Worm (Caenorhabditis elegans) whole organism, L2 larva: ENCODE results near the gene srt-28.

Source experiments
- R02D3.7 ChIP-seq: fragments of 150-350 bp; optimal IDR thresholded peaks from 2 replicates; lab custom pipeline; 2014; ENCODE audit warnings: missing biosample characterization, missing genetic modification characterization
- Y55F3AM.14 ChIP-seq: fragments of 200-800 bp; sonication (Bioruptor generic); optimal IDR thresholded peaks from 2 replicates; lab custom pipeline; 2018; ENCODE audit warnings: mild to moderate bottlenecking, missing genetic modification characterization, missing compliant biosample characterization
- ZK546.5 ChIP-seq: sonication (generic microtip); optimal IDR thresholded peaks from 2 replicates; lab custom pipeline; 2017; ENCODE audit warnings: missing biosample characterization, missing genetic modification characterization
- aly-2 ChIP-seq: fragments of 150-350 bp; optimal IDR thresholded peaks from 2 replicates; lab custom pipeline; 2014; ENCODE audit warnings: missing biosample characterization, missing genetic modification characterization
- ama-1 ChIP-seq: fragments of 150-350 bp; optimal IDR thresholded peaks from 2 replicates; lab custom pipeline; 2018; ENCODE audit warnings: inconsistent platforms
- blmp-1 ChIP-seq: sonication (generic microtip); optimal IDR thresholded peaks from 2 replicates; lab custom pipeline; 2017; ENCODE audit warnings: missing genetic modification characterization, mild to moderate bottlenecking, missing compliant biosample characterization, antibody characterized with exemption, moderate library complexity; ENCODE audit not compliant: insufficient read depth
- ceh-16 ChIP-seq: fragments of 150-350 bp; optimal IDR thresholded peaks from 2 replicates; lab custom pipeline; 2014; ENCODE audit warnings: missing biosample characterization, missing genetic modification characterization
- ceh-82 ChIP-seq: fragments of 150-350 bp; optimal IDR thresholded peaks from 2 replicates; lab custom pipeline; 2014; ENCODE audit warnings: missing biosample characterization, missing genetic modification characterization
- crh-2 ChIP-seq: sonication (generic microtip); optimal IDR thresholded peaks from 2 replicates; lab custom pipeline; 2017; ENCODE audit warnings: missing biosample characterization, missing genetic modification characterization
- dmd-4 ChIP-seq: sonication (generic microtip); optimal IDR thresholded peaks from 2 replicates; lab custom pipeline; 2017; ENCODE audit warnings: missing biosample characterization, missing genetic modification characterization
- egl-27 ChIP-seq: sonication (generic microtip); optimal IDR thresholded peaks from 3 replicates; lab custom pipeline; 2017; ENCODE audit warnings: missing biosample characterization, missing genetic modification reagents, missing genetic modification characterization
- elt-1 ChIP-seq: fragments of 150-350 bp; optimal IDR thresholded peaks from 2 replicates; lab custom pipeline; 2014; ENCODE audit warnings: missing biosample characterization, missing genetic modification characterization
- elt-3 ChIP-seq: sonication (generic microtip); optimal IDR thresholded peaks from 2 replicates; lab custom pipeline; 2017; ENCODE audit warnings: missing biosample characterization, missing genetic modification characterization
- fos-1 ChIP-seq: fragments of 150-350 bp; optimal IDR thresholded peaks from 2 replicates; lab custom pipeline; 2014; ENCODE audit warnings: missing biosample characterization, missing genetic modification characterization
- gmeb-1 ChIP-seq: fragments of 150-350 bp; optimal IDR thresholded peaks from 2 replicates; lab custom pipeline; 2014; ENCODE audit warnings: missing biosample characterization, missing genetic modification characterization
- lin-11 ChIP-seq: fragments of 150-350 bp; sonication (generic microtip); optimal IDR thresholded peaks from 2 replicates; lab custom pipeline; 2014; ENCODE audit warnings: missing biosample characterization, missing genetic modification characterization, inconsistent platforms, mixed read lengths
- lin-13 ChIP-seq: fragments of 150-350 bp; optimal IDR thresholded peaks from 2 replicates; lab custom pipeline; 2014; ENCODE audit warnings: missing biosample characterization, missing genetic modification reagents, missing genetic modification characterization
- lin-39 ChIP-seq: fragments of 150-350 bp; optimal IDR thresholded peaks from 2 replicates; lab custom pipeline; 2014; ENCODE audit warnings: missing biosample characterization, missing genetic modification reagents, missing genetic modification characterization
- lsy-2 ChIP-seq, 2 experiments: fragments of 150-350 bp in 1 of 2; sonication (generic microtip) in 1 of 2; optimal IDR thresholded peaks; 2 replicates each; lab custom pipeline; 2014 to 2017; ENCODE audit warnings: missing biosample characterization in 2 of 2, missing genetic modification characterization in 2 of 2
- mbf-1 ChIP-seq: sonication (generic microtip); optimal IDR thresholded peaks from 2 replicates; lab custom pipeline; 2017; ENCODE audit warnings: missing biosample characterization, missing genetic modification characterization
- mdl-1 ChIP-seq, 2 experiments: fragments of 150-350 bp in 1 of 2; sonication (generic microtip) in 1 of 2; optimal IDR thresholded peaks; 2 replicates each; lab custom pipeline; 2017; ENCODE audit warnings: missing biosample characterization in 2 of 2, missing genetic modification characterization in 2 of 2
- nhr-10 ChIP-seq: sonication (generic microtip); optimal IDR thresholded peaks from 2 replicates; lab custom pipeline; 2017; ENCODE audit warnings: missing biosample characterization, missing genetic modification characterization
- nhr-11 ChIP-seq: fragments of 150-350 bp; optimal IDR thresholded peaks from 2 replicates; lab custom pipeline; 2014; ENCODE audit warnings: missing biosample characterization, missing genetic modification characterization
- nhr-12 ChIP-seq: fragments of 150-350 bp; optimal IDR thresholded peaks from 2 replicates; lab custom pipeline; 2014; ENCODE audit warnings: missing biosample characterization, missing genetic modification characterization
- nhr-21 ChIP-seq: fragments of 150-350 bp; optimal IDR thresholded peaks from 2 replicates; lab custom pipeline; 2014; ENCODE audit warnings: missing biosample characterization, missing genetic modification characterization
- nhr-23 ChIP-seq: fragments of 150-350 bp; optimal IDR thresholded peaks from 2 replicates; lab custom pipeline; 2014; ENCODE audit warnings: missing biosample characterization, missing genetic modification reagents, missing genetic modification characterization
- nhr-77 ChIP-seq: fragments of 150-350 bp; optimal IDR thresholded peaks from 2 replicates; lab custom pipeline; 2014; ENCODE audit warnings: missing biosample characterization, missing genetic modification characterization
- sem-4 ChIP-seq: fragments of 150-350 bp; optimal IDR thresholded peaks from 2 replicates; lab custom pipeline; 2014; ENCODE audit warnings: missing biosample characterization, missing genetic modification reagents, missing genetic modification characterization
- sma-3 ChIP-seq: sonication (generic microtip); optimal IDR thresholded peaks from 2 replicates; lab custom pipeline; 2016; ENCODE audit warnings: missing genetic modification reagents, missing genetic modification characterization, missing compliant biosample characterization
- sma-9 ChIP-seq, 2 experiments: fragments of 150-350 bp in 1 of 2; sonication (generic microtip) in 1 of 2; optimal IDR thresholded peaks; 2 replicates each; lab custom pipeline; 2014 to 2016; ENCODE audit warnings: missing genetic modification characterization in 2 of 2, mild to moderate bottlenecking in 1 of 2, missing biosample characterization in 1 of 2, missing compliant biosample characterization in 1 of 2, missing genetic modification reagents in 1 of 2, moderate library complexity in 1 of 2
- unc-39 ChIP-seq: fragments of 150-350 bp; optimal IDR thresholded peaks from 2 replicates; lab custom pipeline; 2014; ENCODE audit warnings: missing biosample characterization, missing genetic modification characterization
- unc-55 ChIP-seq: fragments of 150-350 bp; sonication (generic microtip); optimal IDR thresholded peaks from 3 replicates; lab custom pipeline; 2014; ENCODE audit warnings: missing biosample characterization, missing genetic modification reagents, missing genetic modification characterization
- zag-1 ChIP-seq: fragments of 150-350 bp; optimal IDR thresholded peaks from 2 replicates; lab custom pipeline; 2014; ENCODE audit warnings: missing biosample characterization, missing genetic modification characterization
- ztf-4 ChIP-seq: fragments of 150-350 bp; optimal IDR thresholded peaks from 2 replicates; lab custom pipeline; 2014; ENCODE audit warnings: missing biosample characterization, missing genetic modification characterization

Gene srt-28

DNA sequence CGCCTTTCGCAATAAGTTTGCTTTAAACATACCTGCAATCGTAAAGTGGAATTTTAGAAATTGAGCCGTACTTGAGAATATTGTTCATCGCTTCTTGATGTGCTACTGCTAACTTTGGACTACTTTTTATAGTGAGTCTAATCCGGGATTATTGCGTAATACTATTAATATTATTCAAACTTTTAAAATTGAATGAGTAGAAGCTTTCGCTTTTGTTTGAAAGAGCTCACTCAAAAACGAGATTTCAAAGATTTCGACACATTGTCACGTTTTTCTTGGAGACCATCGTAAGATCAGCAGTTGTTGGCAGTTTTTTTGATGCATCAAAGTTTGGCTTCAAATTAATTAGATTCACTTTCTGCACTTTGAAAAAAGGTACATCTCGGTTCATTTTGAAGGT, at the start of gene srt-28:
TSS of gene srt-28 (minus strand) at position 101 of the 400 bp plus-strand sequence.
- TF ChIP-seq lsy-2 (tag; optimal IDR thresholded peaks at IDR 0.05; lab: Kevin White, UChicago) (no peak), lin-13 (GFP tag; lab: Kevin White, UChicago) (no peak), ceh-82 (tag; lab: Kevin White, UChicago) (no peak), crh-2 (tag; lab: Kevin White, UChicago) (no peak), zag-1 (no peak), nhr-77 (no peak), mdl-1 (tag; optimal IDR thresholded peaks at IDR 0.05; lab: Kevin White, UChicago) (no peak), nhr-21 (tag; lab: Kevin White, UChicago) (no peak), unc-39 (tag; lab: Kevin White, UChicago) (no peak), nhr-23 (tag; lab: Kevin White, UChicago) (no peak), dmd-4 (tag; lab: Kevin White, UChicago) (no peak), nhr-12 (tag; lab: Kevin White, UChicago) (no peak), sma-3 (no peak), gmeb-1 (tag; lab: Kevin White, UChicago) (no peak), blmp-1 (tag; lab: Kevin White, UChicago) (no peak), unc-55 (GFP tag; lab: Kevin White, UChicago) (no peak), elt-3 (tag; lab: Kevin White, UChicago) (no peak), elt-1 (tag; lab: Kevin White, UChicago) (no peak), ceh-16 (tag; lab: Kevin White, UChicago) (no peak), ama-1 (lab: Kevin White, UChicago) (no peak)

DNA sequence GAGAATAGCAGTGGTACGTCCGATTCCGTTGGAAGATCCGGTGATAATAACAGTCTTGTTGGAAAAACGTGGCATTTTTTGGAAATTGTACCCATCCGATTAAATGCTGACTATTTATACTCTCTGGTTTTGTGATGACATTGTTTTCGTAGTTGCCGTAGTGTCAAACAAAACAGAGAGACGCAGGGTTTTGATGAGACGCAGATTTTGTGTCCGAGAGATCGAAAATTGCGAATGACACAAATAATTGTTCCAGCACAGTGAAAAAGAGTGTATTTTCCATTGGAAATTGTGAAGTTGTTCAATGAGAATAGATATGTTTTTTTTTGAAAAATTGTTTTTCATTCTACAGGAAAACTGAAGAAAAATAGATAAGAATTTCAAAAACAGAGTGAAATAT, 49.7 kb upstream of the srt-28 start, which contains the start of gene R05D8.7:
TSS of gene R05D8.7 (minus strand) at position 104 of the 400 bp plus-strand sequence.
- TF ChIP-seq ceh-16 (tag; lab: Kevin White, UChicago) (no peak), nhr-77 (no peak), ztf-4 (tag; lab: Kevin White, UChicago) (no peak), fos-1 (tag; lab: Kevin White, UChicago) (no peak), elt-3 (tag; lab: Kevin White, UChicago) (no peak), lin-39 (no peak), ceh-82 (tag; lab: Kevin White, UChicago) (no peak), ZK546.5 (tag; lab: Kevin White, UChicago) (no peak), nhr-21 (tag; lab: Kevin White, UChicago) (no peak), R02D3.7 (no peak)

DNA sequence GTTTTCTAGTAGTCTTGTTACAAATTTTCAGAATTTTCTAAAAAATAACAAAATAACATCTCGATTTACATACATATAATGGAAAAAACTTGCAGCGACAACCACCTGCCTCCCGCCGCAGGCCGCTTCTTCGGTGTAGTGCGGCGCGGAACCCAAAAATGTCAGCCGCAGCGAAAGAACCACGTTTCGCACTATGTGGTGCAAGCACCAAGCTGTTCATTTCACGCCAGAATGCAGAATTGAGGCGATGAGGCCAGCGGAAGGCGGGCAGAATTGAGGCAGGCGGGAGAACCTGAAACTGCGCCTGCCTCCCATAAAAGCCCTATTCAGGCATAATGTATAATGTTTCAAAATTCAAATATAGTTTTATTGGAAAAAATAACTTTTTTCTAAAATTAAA, 48.0 kb upstream of the srt-28 start:
- no peak for TF ChIP-seq nhr-12 (tag; lab: Kevin White, UChicago)
- TF ChIP-seq sem-4 (tag; lab: Kevin White, UChicago) = no peak
- no peak for TF ChIP-seq zag-1
- no peak for TF ChIP-seq aly-2 (tag; lab: Kevin White, UChicago)
- no peak for TF ChIP-seq mbf-1 (tag; lab: Kevin White, UChicago)
- TF ChIP-seq crh-2 (tag; lab: Kevin White, UChicago) = no peak
- no peak for TF ChIP-seq ZK546.5 (tag; lab: Kevin White, UChicago)
- no peak for TF ChIP-seq egl-27
- no peak for TF ChIP-seq Y55F3AM.14 (GFP tag; lab: Kevin White, UChicago)

DNA sequence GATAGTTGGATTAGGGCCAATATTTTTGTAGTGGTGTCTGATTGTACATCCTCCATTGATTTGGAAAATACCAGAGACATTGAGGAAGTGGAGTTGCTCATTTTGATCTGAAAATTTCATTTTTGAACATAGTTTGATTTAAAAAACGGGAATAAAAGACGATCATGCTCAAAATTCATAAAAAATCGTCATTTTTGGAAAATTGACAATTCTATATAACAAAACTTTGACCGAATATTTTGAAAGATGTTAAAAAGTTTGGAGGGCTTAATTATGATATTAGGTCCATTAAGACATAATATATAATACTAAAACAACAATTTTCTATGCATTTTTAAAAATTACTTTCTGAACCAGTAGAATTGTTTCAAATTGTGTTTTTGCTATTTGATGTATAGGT, 46.0 kb upstream of the srt-28 start, which contains the start of gene srg-58:
TSS of gene srg-58 (minus strand) at position 101 of the 400 bp plus-strand sequence.
- TF ChIP-seq nhr-11 (no peak), ceh-82 (tag; lab: Kevin White, UChicago) (no peak), nhr-10 (tag; lab: Kevin White, UChicago) (no peak), sem-4 (tag; lab: Kevin White, UChicago) (no peak), aly-2 (tag; lab: Kevin White, UChicago) (no peak), unc-39 (tag; lab: Kevin White, UChicago) (no peak), lin-11 (tag; lab: Kevin White, UChicago) (no peak), nhr-21 (tag; lab: Kevin White, UChicago) (no peak), lin-39 (no peak), sma-9 (GFP tag; optimal IDR thresholded peaks at IDR 0.05; lab: Kevin White, UChicago) (no peak), sma-9 (tag; optimal IDR thresholded peaks at IDR 0.05; lab: Kevin White, UChicago) (no peak), lin-13 (GFP tag; lab: Kevin White, UChicago) (no peak), unc-55 (GFP tag; lab: Kevin White, UChicago) (no peak)
